Worm (Caenorhabditis elegans) whole organism, L4 larva: ENCODE data around the gene nhr-90.

ENCODE experiments used
- D1046.2 ChIP-seq: fragments of 200-800 bp; sonication (Bioruptor generic); IDR thresholded peaks from 2 replicates; pipeline ENCODE4 v1.3.6; 2022; ENCODE audit warnings: missing genetic modification characterization, missing compliant biosample characterization
- F37D6.2 ChIP-seq: sonication (generic microtip); optimal IDR thresholded peaks from 2 replicates; lab custom pipeline; 2016; ENCODE audit warnings: mild to moderate bottlenecking, missing genetic modification characterization, missing compliant biosample characterization
- Y105C5A.15 ChIP-seq: fragments of 200-800 bp; sonication (Bioruptor generic); IDR thresholded peaks from 2 replicates; pipeline ENCODE4 v1.3.6; 2022; ENCODE audit warnings: missing genetic modification characterization, missing compliant biosample characterization
- ZK546.5 ChIP-seq, 2 experiments: sonication (generic microtip); optimal IDR thresholded peaks; 2 replicates each; lab custom pipeline; 2017; ENCODE audit warnings: missing biosample characterization in 2 of 2, missing genetic modification characterization in 2 of 2
- aly-2 ChIP-seq: sonication (generic microtip); optimal IDR thresholded peaks from 2 replicates; lab custom pipeline; 2018; ENCODE audit warnings: missing biosample characterization, missing genetic modification characterization
- ama-1 ChIP-seq: fragments of 150-350 bp; optimal IDR thresholded peaks from 2 replicates; lab custom pipeline; 2014; ENCODE audit warnings: inconsistent platforms, mixed read lengths
- ceh-32 ChIP-seq: sonication (generic microtip); optimal IDR thresholded peaks from 2 replicates; lab custom pipeline; 2016; ENCODE audit warnings: mild to moderate bottlenecking, missing genetic modification characterization, missing compliant biosample characterization; ENCODE audit not compliant: poor library complexity
- ceh-82 ChIP-seq: sonication (generic microtip); optimal IDR thresholded peaks from 2 replicates; lab custom pipeline; 2017; ENCODE audit warnings: missing biosample characterization, missing genetic modification characterization
- ces-1 ChIP-seq: fragments of 150-350 bp; sonication (generic microtip); optimal IDR thresholded peaks from 4 replicates; lab custom pipeline; 2014; ENCODE audit warnings: missing biosample characterization, missing genetic modification reagents, missing genetic modification characterization
- ctbp-1 ChIP-seq: fragments of 200-800 bp; sonication (Bioruptor generic); IDR thresholded peaks from 2 replicates; pipeline ENCODE4 v1.3.6; 2022; ENCODE audit warnings: missing genetic modification reagents, missing genetic modification characterization, missing compliant biosample characterization
- daf-19 ChIP-seq: fragments of 200-800 bp; sonication (Bioruptor generic); conservative IDR thresholded peaks from 2 replicates; pipeline ENCODE4 v1.3.6; 2022; ENCODE audit warnings: missing genetic modification characterization, missing compliant biosample characterization
- dmd-6 ChIP-seq: fragments of 200-800 bp; sonication (Bioruptor generic); IDR thresholded peaks from 2 replicates; pipeline ENCODE4 v1.3.6; 2022; ENCODE audit warnings: missing genetic modification reagents, missing genetic modification characterization, missing compliant biosample characterization
- dmd-8 ChIP-seq: fragments of 200-800 bp; sonication (Bioruptor generic); IDR thresholded peaks from 2 replicates; pipeline ENCODE4 v1.3.6; 2022; ENCODE audit warnings: missing genetic modification characterization, missing compliant biosample characterization
- dmd-9 ChIP-seq: fragments of 200-800 bp; sonication (Bioruptor generic); IDR thresholded peaks from 2 replicates; pipeline ENCODE4 v1.3.6; 2022; ENCODE audit warnings: missing genetic modification reagents, missing genetic modification characterization, missing compliant biosample characterization
- duxl-1 ChIP-seq: sonication (generic microtip); optimal IDR thresholded peaks from 2 replicates; lab custom pipeline; 2016; ENCODE audit warnings: mild to moderate bottlenecking, missing genetic modification characterization, moderate library complexity, missing compliant biosample characterization; ENCODE audit not compliant: poor library complexity
- egl-27 ChIP-seq: sonication (generic microtip); optimal IDR thresholded peaks from 3 replicates; lab custom pipeline; 2017; ENCODE audit warnings: missing biosample characterization, missing genetic modification reagents, missing genetic modification characterization
- egl-43 ChIP-seq: fragments of 200-800 bp; sonication (Bioruptor generic); IDR thresholded peaks from 2 replicates; pipeline ENCODE4 v1.3.6; 2022; ENCODE audit warnings: missing genetic modification reagents, missing genetic modification characterization, missing compliant biosample characterization
- fkh-10 ChIP-seq: fragments of 150-350 bp; optimal IDR thresholded peaks from 2 replicates; lab custom pipeline; 2014; ENCODE audit warnings: missing biosample characterization, missing genetic modification reagents, missing genetic modification characterization
- hmg-1.1 ChIP-seq: fragments of 200-800 bp; sonication (Bioruptor generic); IDR thresholded peaks from 2 replicates; pipeline ENCODE4 v1.3.6; 2022; ENCODE audit warnings: missing genetic modification reagents, missing genetic modification characterization, missing compliant biosample characterization
- lin-1 ChIP-seq: fragments of 200-800 bp; sonication (Bioruptor generic); IDR thresholded peaks from 2 replicates; pipeline ENCODE4 v1.3.6; 2022; ENCODE audit warnings: missing genetic modification reagents, missing genetic modification characterization, missing compliant biosample characterization
- lin-38 ChIP-seq: fragments of 200-800 bp; sonication (Bioruptor generic); IDR thresholded peaks from 2 replicates; pipeline ENCODE4 v1.3.6; 2022; ENCODE audit warnings: missing genetic modification reagents, missing genetic modification characterization, missing compliant biosample characterization
- lir-3 ChIP-seq: sonication (generic microtip); optimal IDR thresholded peaks from 2 replicates; lab custom pipeline; 2016; ENCODE audit warnings: mild to moderate bottlenecking, missing genetic modification characterization, missing compliant biosample characterization
- madf-9 ChIP-seq: fragments of 200-800 bp; sonication (Bioruptor generic); conservative IDR thresholded peaks from 2 replicates; pipeline ENCODE4 v1.3.6; 2022; ENCODE audit warnings: missing genetic modification reagents, missing genetic modification characterization, missing compliant biosample characterization
- mdl-1 ChIP-seq, 2 experiments: fragments of 150-350 bp in 1 of 2; sonication (generic microtip) in 1 of 2; optimal IDR thresholded peaks; 2 replicates each; lab custom pipeline; 2014 to 2017; ENCODE audit warnings: missing biosample characterization in 2 of 2, missing genetic modification characterization in 2 of 2
- mep-1 ChIP-seq: fragments of 150-350 bp; sonication (generic microtip); optimal IDR thresholded peaks from 3 replicates; lab custom pipeline; 2014; ENCODE audit warnings: missing biosample characterization, missing genetic modification characterization
- mes-2 ChIP-seq: sonication (generic microtip); optimal IDR thresholded peaks from 2 replicates; lab custom pipeline; 2016; ENCODE audit warnings: missing genotype, mild to moderate bottlenecking, missing genetic modification characterization, missing compliant biosample characterization; ENCODE audit not compliant: poor library complexity, severe bottlenecking
- mxl-3 ChIP-seq: fragments of 200-800 bp; sonication (Bioruptor generic); optimal IDR thresholded peaks from 2 replicates; lab custom pipeline; 2018; ENCODE audit warnings: mild to moderate bottlenecking, missing genetic modification characterization, missing compliant biosample characterization
- nhr-10 ChIP-seq: fragments of 150-350 bp; optimal IDR thresholded peaks from 2 replicates; lab custom pipeline; 2014; ENCODE audit warnings: missing biosample characterization, missing genetic modification characterization
- nhr-102 ChIP-seq: sonication (generic microtip); optimal IDR thresholded peaks from 2 replicates; lab custom pipeline; 2016; ENCODE audit warnings: mild to moderate bottlenecking, missing genetic modification characterization, moderate library complexity, missing compliant biosample characterization
- nhr-11 ChIP-seq: fragments of 150-350 bp; optimal IDR thresholded peaks from 2 replicates; lab custom pipeline; 2014; ENCODE audit warnings: missing biosample characterization, missing genetic modification characterization
- nhr-237 ChIP-seq: sonication (generic microtip); optimal IDR thresholded peaks from 2 replicates; lab custom pipeline; 2017; ENCODE audit warnings: missing biosample characterization, missing genetic modification characterization
- nhr-48 ChIP-seq: sonication (generic microtip); optimal IDR thresholded peaks from 2 replicates; lab custom pipeline; 2016; ENCODE audit warnings: mild to moderate bottlenecking, missing genetic modification characterization, missing compliant biosample characterization
- nhr-77 ChIP-seq: fragments of 150-350 bp; optimal IDR thresholded peaks from 2 replicates; lab custom pipeline; 2014; ENCODE audit warnings: missing biosample characterization, missing genetic modification characterization
- php-3 ChIP-seq: fragments of 200-800 bp; sonication (Bioruptor generic); IDR thresholded peaks from 2 replicates; pipeline ENCODE4 v1.3.6; 2022; ENCODE audit warnings: missing genetic modification reagents, missing genetic modification characterization, missing compliant biosample characterization
- spr-3 ChIP-seq: fragments of 200-800 bp; sonication (Bioruptor generic); optimal IDR thresholded peaks from 2 replicates; lab custom pipeline; 2018; ENCODE audit warnings: mild to moderate bottlenecking, missing genetic modification characterization, missing compliant biosample characterization
- tag-97 ChIP-seq: fragments of 200-800 bp; sonication (Bioruptor generic); IDR thresholded peaks from 2 replicates; pipeline ENCODE4 v1.3.6; 2022; ENCODE audit warnings: missing genetic modification characterization, missing compliant biosample characterization
- unc-130 ChIP-seq: sonication (generic microtip); optimal IDR thresholded peaks from 2 replicates; lab custom pipeline; 2016; ENCODE audit warnings: missing genetic modification reagents, missing genetic modification characterization, missing compliant biosample characterization
- unc-39 ChIP-seq: sonication (generic microtip); optimal IDR thresholded peaks from 2 replicates; lab custom pipeline; 2017; ENCODE audit warnings: missing biosample characterization, missing genetic modification characterization
- unc-62 ChIP-seq, 3 experiments: fragments of 150-350 bp in 1 of 3; sonication (generic microtip); optimal IDR thresholded peaks in 2 of 3; peaks in 1 of 3; 1 replicate in 1 of 3; 2 replicates in 2 of 3; lab custom pipeline; 2014 to 2017; ENCODE audit warnings: missing biosample characterization in 3 of 3, missing genetic modification characterization in 3 of 3, missing genetic modification reagents in 3 of 3, missing genotype in 1 of 3
- zfp-2 ChIP-seq: sonication (generic microtip); optimal IDR thresholded peaks from 2 replicates; lab custom pipeline; 2016; ENCODE audit warnings: mild to moderate bottlenecking, missing genetic modification characterization, missing compliant biosample characterization
- zfp-3 ChIP-seq: fragments of 200-800 bp; sonication (Bioruptor generic); conservative IDR thresholded peaks from 2 replicates; pipeline ENCODE4 v1.3.6; 2022; ENCODE audit warnings: missing genetic modification reagents, missing genetic modification characterization, missing compliant biosample characterization
- zip-11 ChIP-seq: fragments of 200-800 bp; sonication (Bioruptor generic); IDR thresholded peaks from 2 replicates; pipeline ENCODE4 v1.3.6; 2022; ENCODE audit warnings: missing genetic modification characterization, missing compliant biosample characterization
- zip-2 ChIP-seq: fragments of 150-350 bp; optimal IDR thresholded peaks from 2 replicates; lab custom pipeline; 2014; ENCODE audit warnings: missing biosample characterization, missing genetic modification characterization
- ztf-11 ChIP-seq: fragments of 150-350 bp; optimal IDR thresholded peaks from 2 replicates; lab custom pipeline; 2014; ENCODE audit warnings: missing biosample characterization, missing genetic modification characterization

Gene nhr-90

ce11 chrV:592959-593358, 17.4 kb upstream of the nhr-90 start, which contains the start of gene ZK488.5:
Gene ZK488.5 (plus strand): TSS chrV:593259.
- TF ChIP-seq ama-1 (lab: Kevin White, UChicago) (no peak), aly-2 (tag; lab: Kevin White, UChicago) (no peak), lin-1 (no peak), zfp-3 (GFP tag; lab: Robert Waterston, UW) (no peak), lir-3 (tag; lab: Kevin White, UChicago) (no peak), nhr-237 (no peak), D1046.2 (no peak), lin-38 (GFP tag; lab: Robert Waterston, UW) (no peak), zip-2 (tag; lab: Kevin White, UChicago) (no peak), ceh-82 (no peak), spr-3 (no peak), unc-130 (GFP tag; lab: Kevin White, UChicago) (no peak), php-3 (GFP tag; lab: Robert Waterston, UW) (no peak), unc-62 (GFP tag; optimal IDR thresholded peaks at IDR 0.05 in 1 of 2; lab: Kevin White, UChicago) (no peak), unc-62 (tag; optimal IDR thresholded peaks at IDR 0.05; lab: Kevin White, UChicago) (no peak), daf-19 (no peak), ces-1 (GFP tag; lab: Kevin White, UChicago) (no peak), F37D6.2 (tag; lab: Kevin White, UChicago) (no peak), ztf-11 (tag; lab: Kevin White, UChicago) (no peak)

- TF ChIP-seq unc-39 (tag; lab: Kevin White, UChicago) (no peak), nhr-10 (tag; lab: Kevin White, UChicago) (no peak), nhr-48 (no peak), dmd-9 (GFP tag; lab: Robert Waterston, UW) (no peak), ctbp-1 (no peak), nhr-102 (tag; lab: Kevin White, UChicago) (no peak), ceh-32 (tag; lab: Kevin White, UChicago) (no peak), Y105C5A.15 (GFP tag; lab: Robert Waterston, UW) (no peak), madf-9 (GFP tag; lab: Robert Waterston, UW) (no peak), mep-1 (no peak), duxl-1 (no peak), nhr-77 (tag; lab: Kevin White, UChicago) (no peak), daf-19 (no peak), mxl-3 (GFP tag; lab: Kevin White, UChicago) (no peak), fkh-10 (GFP tag; lab: Kevin White, UChicago) (no peak), hmg-1.1 (GFP tag; lab: Robert Waterston, UW) (no peak)
Measured at ce11 chrV:596923-597322, 13.4 kb upstream of the nhr-90 start.

ce11 chrV:597823-598222, 12.5 kb upstream of the nhr-90 start:
- TF ChIP-seq dmd-8 (GFP tag; lab: Robert Waterston, UW) (no peak), lir-3 (tag; lab: Kevin White, UChicago) (no peak), tag-97 (GFP tag; lab: Robert Waterston, UW) (no peak), zfp-3 (GFP tag; lab: Robert Waterston, UW) (no peak), ctbp-1 (no peak), mes-2 (no peak), ztf-11 (tag; lab: Kevin White, UChicago) (no peak), Y105C5A.15 (GFP tag; lab: Robert Waterston, UW) (no peak), zfp-2 (no peak), zip-11 (no peak), lin-1 (no peak), egl-27 (no peak), ZK546.5 (tag; optimal IDR thresholded peaks at IDR 0.05; lab: Kevin White, UChicago) (no peak), dmd-6 (GFP tag; lab: Robert Waterston, UW) (no peak), mdl-1 (tag; optimal IDR thresholded peaks at IDR 0.05; lab: Kevin White, UChicago) (no peak), nhr-11 (tag; lab: Kevin White, UChicago) (no peak), egl-43 (no peak)
- TF ChIP-seq, all 104 proteins: peak for 0
